Fruit fly (Drosophila melanogaster): Measurements from ENCODE around the gene CG33995.

- TF ChIP-seq Crg-1 (GFP tag; optimal IDR thresholded peaks at IDR 0.05) (no peak), cic (GFP tag; optimal IDR thresholded peaks at IDR 0.05) (no peak), pad (GFP tag; optimal IDR thresholded peaks at IDR 0.05) (no peak)
These were observed 13.3 kb upstream of the CG33995 start for dm6 chr2L:5029809-5030108.

Data from whole organism, adult.